Worm (Caenorhabditis elegans) whole organism, mixed stage, embryonic: ENCODE data around the gene srsx-33.

ENCODE experiments used
- blmp-1 ChIP-seq: fragments of 150-350 bp; optimal IDR thresholded peaks from 2 replicates; lab custom pipeline; 2014; ENCODE audit warnings: missing biosample characterization, missing genetic modification characterization
- mep-1 ChIP-seq: fragments of 150-350 bp; optimal IDR thresholded peaks from 2 replicates; lab custom pipeline; 2017; ENCODE audit warnings: missing biosample characterization, missing genetic modification reagents, missing genetic modification characterization, inconsistent platforms
- nhr-28 ChIP-seq: fragments of 150-350 bp; optimal IDR thresholded peaks from 2 replicates; lab custom pipeline; 2014; ENCODE audit warnings: missing biosample characterization, missing genetic modification characterization
- pha-4 ChIP-seq: fragments of 150-350 bp; optimal IDR thresholded peaks from 2 replicates; lab custom pipeline; 2018; ENCODE audit warnings: missing biosample characterization, missing genetic modification reagents, missing genetic modification characterization
- snpc-4 ChIP-seq: fragments of 150-350 bp; optimal IDR thresholded peaks from 2 replicates; lab custom pipeline; 2014; ENCODE audit warnings: missing biosample characterization, missing genetic modification characterization
- unc-39 ChIP-seq: fragments of 150-350 bp; optimal IDR thresholded peaks from 2 replicates; lab custom pipeline; 2014; ENCODE audit warnings: missing biosample characterization, missing genetic modification characterization

- TF ChIP-seq pha-4 = no peak
- no peak for TF ChIP-seq blmp-1
- TF ChIP-seq unc-39 = no peak
- TF ChIP-seq nhr-28 = no peak
- TF ChIP-seq snpc-4 (tag; lab: Kevin White, UChicago) = no peak
- no peak for TF ChIP-seq mep-1 (tag; lab: Kevin White, UChicago)
These were observed at the start of gene srsx-33 for ce11 chrV:11252429-11252828.
